Worm (Caenorhabditis elegans) whole organism, L2 larva: ENCODE data around the gene pho-12.

Source experiments
- C34F6.9 ChIP-seq: fragments of 150-350 bp; optimal IDR thresholded peaks from 2 replicates; lab custom pipeline; 2014; ENCODE audit warnings: missing biosample characterization, missing genetic modification characterization
- F13H6.1 ChIP-seq: sonication (generic microtip); optimal IDR thresholded peaks from 2 replicates; lab custom pipeline; 2016; ENCODE audit warnings: missing genetic modification characterization, missing compliant biosample characterization
- Y55F3AM.14 ChIP-seq: fragments of 200-800 bp; sonication (Bioruptor generic); optimal IDR thresholded peaks from 2 replicates; lab custom pipeline; 2018; ENCODE audit warnings: mild to moderate bottlenecking, missing genetic modification characterization, missing compliant biosample characterization
- ZK546.5 ChIP-seq: sonication (generic microtip); optimal IDR thresholded peaks from 2 replicates; lab custom pipeline; 2017; ENCODE audit warnings: missing biosample characterization, missing genetic modification characterization
- alr-1 ChIP-seq: fragments of 150-350 bp; optimal IDR thresholded peaks from 2 replicates; lab custom pipeline; 2014; ENCODE audit warnings: missing biosample characterization, missing genetic modification characterization
- blmp-1 ChIP-seq: sonication (generic microtip); optimal IDR thresholded peaks from 2 replicates; lab custom pipeline; 2017; ENCODE audit warnings: missing genetic modification characterization, mild to moderate bottlenecking, missing compliant biosample characterization, antibody characterized with exemption, moderate library complexity; ENCODE audit not compliant: insufficient read depth
- ceh-16 ChIP-seq: fragments of 150-350 bp; optimal IDR thresholded peaks from 2 replicates; lab custom pipeline; 2014; ENCODE audit warnings: missing biosample characterization, missing genetic modification characterization
- ceh-82 ChIP-seq: fragments of 150-350 bp; optimal IDR thresholded peaks from 2 replicates; lab custom pipeline; 2014; ENCODE audit warnings: missing biosample characterization, missing genetic modification characterization
- crh-2 ChIP-seq: sonication (generic microtip); optimal IDR thresholded peaks from 2 replicates; lab custom pipeline; 2017; ENCODE audit warnings: missing biosample characterization, missing genetic modification characterization
- dmd-4 ChIP-seq: sonication (generic microtip); optimal IDR thresholded peaks from 2 replicates; lab custom pipeline; 2017; ENCODE audit warnings: missing biosample characterization, missing genetic modification characterization
- egl-27 ChIP-seq: sonication (generic microtip); optimal IDR thresholded peaks from 3 replicates; lab custom pipeline; 2017; ENCODE audit warnings: missing biosample characterization, missing genetic modification reagents, missing genetic modification characterization
- elt-1 ChIP-seq: fragments of 150-350 bp; optimal IDR thresholded peaks from 2 replicates; lab custom pipeline; 2014; ENCODE audit warnings: missing biosample characterization, missing genetic modification characterization
- elt-3 ChIP-seq: sonication (generic microtip); optimal IDR thresholded peaks from 2 replicates; lab custom pipeline; 2017; ENCODE audit warnings: missing biosample characterization, missing genetic modification characterization
- fos-1 ChIP-seq: fragments of 150-350 bp; optimal IDR thresholded peaks from 2 replicates; lab custom pipeline; 2014; ENCODE audit warnings: missing biosample characterization, missing genetic modification characterization
- gmeb-1 ChIP-seq: fragments of 150-350 bp; optimal IDR thresholded peaks from 2 replicates; lab custom pipeline; 2014; ENCODE audit warnings: missing biosample characterization, missing genetic modification characterization
- lin-11 ChIP-seq: fragments of 150-350 bp; sonication (generic microtip); optimal IDR thresholded peaks from 2 replicates; lab custom pipeline; 2014; ENCODE audit warnings: missing biosample characterization, missing genetic modification characterization, inconsistent platforms, mixed read lengths
- lin-13 ChIP-seq: fragments of 150-350 bp; optimal IDR thresholded peaks from 2 replicates; lab custom pipeline; 2014; ENCODE audit warnings: missing biosample characterization, missing genetic modification reagents, missing genetic modification characterization
- lin-39 ChIP-seq: fragments of 150-350 bp; optimal IDR thresholded peaks from 2 replicates; lab custom pipeline; 2014; ENCODE audit warnings: missing biosample characterization, missing genetic modification reagents, missing genetic modification characterization
- lsy-2 ChIP-seq, 2 experiments: fragments of 150-350 bp in 1 of 2; sonication (generic microtip) in 1 of 2; optimal IDR thresholded peaks; 2 replicates each; lab custom pipeline; 2014 to 2017; ENCODE audit warnings: missing biosample characterization in 2 of 2, missing genetic modification characterization in 2 of 2
- mab-5 ChIP-seq: fragments of 150-350 bp; optimal IDR thresholded peaks from 2 replicates; lab custom pipeline; 2014; ENCODE audit warnings: missing biosample characterization, missing genetic modification characterization
- mbf-1 ChIP-seq: sonication (generic microtip); optimal IDR thresholded peaks from 2 replicates; lab custom pipeline; 2017; ENCODE audit warnings: missing biosample characterization, missing genetic modification characterization
- mdl-1 ChIP-seq, 2 experiments: fragments of 150-350 bp in 1 of 2; sonication (generic microtip) in 1 of 2; optimal IDR thresholded peaks; 2 replicates each; lab custom pipeline; 2017; ENCODE audit warnings: missing biosample characterization in 2 of 2, missing genetic modification characterization in 2 of 2
- nhr-11 ChIP-seq: fragments of 150-350 bp; optimal IDR thresholded peaks from 2 replicates; lab custom pipeline; 2014; ENCODE audit warnings: missing biosample characterization, missing genetic modification characterization
- nhr-12 ChIP-seq: fragments of 150-350 bp; optimal IDR thresholded peaks from 2 replicates; lab custom pipeline; 2014; ENCODE audit warnings: missing biosample characterization, missing genetic modification characterization
- nhr-129 ChIP-seq: fragments of 150-350 bp; optimal IDR thresholded peaks from 2 replicates; lab custom pipeline; 2014; ENCODE audit warnings: missing biosample characterization, missing genetic modification characterization
- nhr-21 ChIP-seq: fragments of 150-350 bp; optimal IDR thresholded peaks from 2 replicates; lab custom pipeline; 2014; ENCODE audit warnings: missing biosample characterization, missing genetic modification characterization
- nhr-23 ChIP-seq: fragments of 150-350 bp; optimal IDR thresholded peaks from 2 replicates; lab custom pipeline; 2014; ENCODE audit warnings: missing biosample characterization, missing genetic modification reagents, missing genetic modification characterization
- nhr-237 ChIP-seq: fragments of 150-350 bp; optimal IDR thresholded peaks from 2 replicates; lab custom pipeline; 2014; ENCODE audit warnings: missing biosample characterization, missing genetic modification characterization
- nhr-25 ChIP-seq: fragments of 150-350 bp; sonication (generic microtip); optimal IDR thresholded peaks from 3 replicates; lab custom pipeline; 2014; ENCODE audit warnings: missing biosample characterization, missing genetic modification characterization
- nhr-6 ChIP-seq: fragments of 150-350 bp; optimal IDR thresholded peaks from 2 replicates; lab custom pipeline; 2014; ENCODE audit warnings: missing biosample characterization, missing genetic modification characterization
- nhr-77 ChIP-seq: fragments of 150-350 bp; optimal IDR thresholded peaks from 2 replicates; lab custom pipeline; 2014; ENCODE audit warnings: missing biosample characterization, missing genetic modification characterization
- peb-1 ChIP-seq: fragments of 150-350 bp; optimal IDR thresholded peaks from 2 replicates; lab custom pipeline; 2014; ENCODE audit warnings: missing biosample characterization, missing genetic modification characterization
- sem-4 ChIP-seq: fragments of 150-350 bp; optimal IDR thresholded peaks from 2 replicates; lab custom pipeline; 2014; ENCODE audit warnings: missing biosample characterization, missing genetic modification reagents, missing genetic modification characterization
- sma-3 ChIP-seq: sonication (generic microtip); optimal IDR thresholded peaks from 2 replicates; lab custom pipeline; 2016; ENCODE audit warnings: missing genetic modification reagents, missing genetic modification characterization, missing compliant biosample characterization
- sma-9 ChIP-seq, 2 experiments: fragments of 150-350 bp in 1 of 2; sonication (generic microtip) in 1 of 2; optimal IDR thresholded peaks; 2 replicates each; lab custom pipeline; 2014 to 2016; ENCODE audit warnings: missing genetic modification characterization in 2 of 2, mild to moderate bottlenecking in 1 of 2, missing biosample characterization in 1 of 2, missing compliant biosample characterization in 1 of 2, missing genetic modification reagents in 1 of 2, moderate library complexity in 1 of 2
- snpc-4 ChIP-seq: fragments of 150-350 bp; optimal IDR thresholded peaks from 2 replicates; lab custom pipeline; 2014; ENCODE audit warnings: missing biosample characterization, missing genetic modification characterization
- unc-39 ChIP-seq: fragments of 150-350 bp; optimal IDR thresholded peaks from 2 replicates; lab custom pipeline; 2014; ENCODE audit warnings: missing biosample characterization, missing genetic modification characterization
- unc-55 ChIP-seq: fragments of 150-350 bp; sonication (generic microtip); optimal IDR thresholded peaks from 3 replicates; lab custom pipeline; 2014; ENCODE audit warnings: missing biosample characterization, missing genetic modification reagents, missing genetic modification characterization
- unc-62 ChIP-seq: fragments of 150-350 bp; optimal IDR thresholded peaks from 2 replicates; lab custom pipeline; 2014; ENCODE audit warnings: missing biosample characterization, missing genetic modification reagents, missing genetic modification characterization
- zag-1 ChIP-seq: fragments of 150-350 bp; optimal IDR thresholded peaks from 2 replicates; lab custom pipeline; 2014; ENCODE audit warnings: missing biosample characterization, missing genetic modification characterization
- ztf-1 ChIP-seq: fragments of 200-800 bp; sonication (Bioruptor generic); conservative IDR thresholded peaks from 2 replicates; pipeline ENCODE4 v1.3.6; 2022; ENCODE audit warnings: missing genetic modification characterization, missing compliant biosample characterization
- ztf-11 ChIP-seq: sonication (generic microtip); optimal IDR thresholded peaks from 2 replicates; lab custom pipeline; 2017; ENCODE audit warnings: missing biosample characterization, missing genetic modification characterization
- ztf-4 ChIP-seq: fragments of 150-350 bp; optimal IDR thresholded peaks from 2 replicates; lab custom pipeline; 2014; ENCODE audit warnings: missing biosample characterization, missing genetic modification characterization

pho-12 gene

DNA sequence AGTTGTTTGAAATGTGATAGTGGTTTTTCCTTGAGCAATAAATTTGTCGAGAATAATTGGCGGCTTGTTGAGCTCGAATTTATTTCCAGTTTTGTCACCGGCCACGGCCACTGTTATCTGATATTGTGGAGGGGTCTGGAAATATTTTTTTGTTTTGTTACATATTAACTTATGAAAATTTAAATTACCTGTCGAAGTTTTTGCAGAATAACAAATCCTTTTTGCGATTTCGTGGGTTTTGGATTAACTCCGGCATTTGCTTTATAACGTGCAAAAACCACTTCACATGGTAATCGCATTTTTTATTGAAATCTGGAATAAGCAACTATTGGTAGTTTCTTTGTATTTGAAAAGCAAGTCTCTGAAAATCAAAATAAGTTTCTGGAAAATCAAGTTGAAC is 24.5 kb downstream of the pho-12 start, which contains the start of gene lrr-1:
lrr-1 (minus strand) TSS at position 312 of the 400 bp plus-strand sequence.
- TF ChIP-seq nhr-21 (no peak), C34F6.9 (tag; lab: Kevin White, UChicago) (no peak), ztf-4 (tag; lab: Kevin White, UChicago) (no peak), nhr-77 (no peak), ceh-82 (no peak), ztf-11 (tag; lab: Kevin White, UChicago) (no peak), mab-5 (tag; lab: Kevin White, UChicago) (no peak), crh-2 (no peak), lin-39 (tag; lab: Kevin White, UChicago) (no peak), nhr-23 (tag; lab: Kevin White, UChicago) (no peak), egl-27 (tag; lab: Kevin White, UChicago) (no peak), nhr-11 (tag; lab: Kevin White, UChicago) (no peak), blmp-1 (no peak), ZK546.5 (tag; lab: Kevin White, UChicago) (no peak)

DNA sequence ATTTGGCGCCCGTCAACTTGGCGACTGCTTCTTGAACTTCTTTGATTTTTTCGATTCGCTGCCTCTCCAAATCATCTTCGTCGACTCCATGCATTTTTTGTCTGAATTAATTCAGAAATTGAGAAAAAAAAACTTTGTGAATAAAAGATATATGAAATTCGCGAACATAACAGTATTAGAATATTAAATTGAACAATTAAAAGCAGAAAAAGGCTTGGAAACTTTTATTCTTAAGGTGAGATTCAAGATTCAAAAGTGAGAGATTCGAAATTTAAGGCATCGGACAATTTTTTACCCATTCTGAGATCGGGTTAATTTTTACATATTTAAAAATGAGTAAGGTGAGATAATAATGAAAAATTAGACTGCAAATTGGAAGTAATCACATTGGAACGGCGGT is 26.7 kb downstream of the pho-12 start, which contains the start of gene F33G12.3:
F33G12.3 (minus strand) TSS at position 101 of the 400 bp plus-strand sequence.
- TF ChIP-seq mbf-1 (no peak), sma-9 (GFP tag; optimal IDR thresholded peaks at IDR 0.05; lab: Kevin White, UChicago) (no peak), sma-9 (tag; optimal IDR thresholded peaks at IDR 0.05; lab: Kevin White, UChicago) (no peak), dmd-4 (tag; lab: Kevin White, UChicago) (no peak), mdl-1 (tag; optimal IDR thresholded peaks at IDR 0.05; lab: Kevin White, UChicago) (no peak), zag-1 (tag; lab: Kevin White, UChicago) (no peak), nhr-237 (tag; lab: Kevin White, UChicago) (no peak), elt-1 (tag; lab: Kevin White, UChicago) (no peak), nhr-12 (no peak), sma-3 (no peak), lin-13 (GFP tag; lab: Kevin White, UChicago) (no peak), peb-1 (tag; lab: Kevin White, UChicago) (no peak)
- TF ChIP-seq, all 48 proteins: peak for 0

ce11 chrII:5032669-5033068 is 27.9 kb downstream of the pho-12 start:
- TF ChIP-seq ceh-82 (no peak), C34F6.9 (tag; lab: Kevin White, UChicago) (peak; percentile 34), zag-1 (tag; lab: Kevin White, UChicago) (no peak), sma-3 (peak; percentile 50), lsy-2 (tag; optimal IDR thresholded peaks at IDR 0.05; lab: Kevin White, UChicago) (peak; percentile 32 to 59), dmd-4 (tag; lab: Kevin White, UChicago) (no peak), mdl-1 (tag; optimal IDR thresholded peaks at IDR 0.05; lab: Kevin White, UChicago) (peak in 1 of 2 experiments; percentile 10), lin-39 (tag; lab: Kevin White, UChicago) (no peak), ztf-11 (tag; lab: Kevin White, UChicago) (no peak), nhr-25 (peak; percentile 1), elt-3 (no peak), sma-9 (GFP tag; optimal IDR thresholded peaks at IDR 0.05; lab: Kevin White, UChicago) (peak; percentile 26), sma-9 (tag; optimal IDR thresholded peaks at IDR 0.05; lab: Kevin White, UChicago) (no peak), alr-1 (tag; lab: Kevin White, UChicago) (no peak), F13H6.1 (peak; percentile 70), Y55F3AM.14 (no peak), fos-1 (peak; percentile 59), nhr-6 (tag; lab: Kevin White, UChicago) (no peak), lin-11 (tag; lab: Kevin White, UChicago) (peak; percentile 11), nhr-21 (peak; percentile 36), nhr-129 (tag; lab: Kevin White, UChicago) (peak; percentile 81), snpc-4 (tag; lab: Kevin White, UChicago) (peak; percentile 7), unc-39 (tag; lab: Kevin White, UChicago) (no peak), nhr-23 (tag; lab: Kevin White, UChicago) (no peak), ceh-16 (tag; lab: Kevin White, UChicago) (peak; percentile 13), nhr-12 (no peak), sem-4 (tag; lab: Kevin White, UChicago) (no peak), unc-55 (GFP tag; lab: Kevin White, UChicago) (peak; percentile 55), mbf-1 (no peak), gmeb-1 (tag; lab: Kevin White, UChicago) (peak; percentile 54), egl-27 (tag; lab: Kevin White, UChicago) (peak; percentile 32), ztf-1 (no peak), lin-13 (GFP tag; lab: Kevin White, UChicago) (peak; percentile 13), unc-62 (no peak)
